Worm (Caenorhabditis elegans) whole organism, young adult: ENCODE results near the gene nhr-45.
A peak's percentile ranks its signal among the peaks of the same experiment; 100 is the strongest.

Source experiments
- B0035.1 ChIP-seq: sonication (generic microtip); optimal IDR thresholded peaks from 2 replicates; lab custom pipeline; 2016; ENCODE audit warnings: missing genetic modification characterization, mild to moderate bottlenecking, missing compliant biosample characterization, missing genotype, missing genetic modification reagents
- C17E4.6 ChIP-seq: fragments of 200-800 bp; sonication (Bioruptor generic); IDR thresholded peaks from 2 replicates; pipeline ENCODE4 v1.3.6; 2022; ENCODE audit warnings: missing genetic modification reagents, missing genetic modification characterization, missing compliant biosample characterization
- F22D6.2 ChIP-seq: sonication (generic microtip); optimal IDR thresholded peaks from 2 replicates; lab custom pipeline; 2016; ENCODE audit warnings: mild to moderate bottlenecking, missing genetic modification characterization, missing compliant biosample characterization
- F23B12.7 ChIP-seq: sonication (generic microtip); optimal IDR thresholded peaks from 2 replicates; lab custom pipeline; 2017; ENCODE audit warnings: missing genetic modification characterization, mild to moderate bottlenecking, missing compliant biosample characterization, antibody characterized with exemption, moderate library complexity; ENCODE audit not compliant: insufficient read depth
- F33H1.4 ChIP-seq: fragments of 200-800 bp; sonication (Bioruptor generic); IDR thresholded peaks from 2 replicates; pipeline ENCODE4 v1.3.6; 2022; ENCODE audit warnings: missing genetic modification reagents, missing genetic modification characterization, missing compliant biosample characterization
- F39B2.1 ChIP-seq: fragments of 200-800 bp; sonication (Bioruptor generic); IDR thresholded peaks from 2 replicates; pipeline ENCODE4 v1.3.6; 2022; ENCODE audit warnings: missing genetic modification reagents, missing genetic modification characterization, missing compliant biosample characterization
- F55B11.4 ChIP-seq: sonication (generic microtip); optimal IDR thresholded peaks from 2 replicates; lab custom pipeline; 2016; ENCODE audit warnings: missing compliant biosample characterization, missing genetic modification characterization, borderline replicate concordance; ENCODE audit not compliant: insufficient read depth
- F57A8.1 ChIP-seq: fragments of 200-800 bp; sonication (Bioruptor generic); optimal IDR thresholded peaks from 2 replicates; lab custom pipeline; 2018; ENCODE audit warnings: mild to moderate bottlenecking, missing genetic modification characterization, moderate library complexity, missing compliant biosample characterization
- T07F8.4 ChIP-seq: sonication (generic microtip); optimal IDR thresholded peaks from 2 replicates; lab custom pipeline; 2016; ENCODE audit warnings: mild to moderate bottlenecking, missing genetic modification characterization, moderate library complexity, missing compliant biosample characterization
- T26A5.8 ChIP-seq: sonication (generic microtip); optimal IDR thresholded peaks from 2 replicates; lab custom pipeline; 2016; ENCODE audit warnings: missing genetic modification characterization, missing compliant biosample characterization
- Y53G8AR.9 ChIP-seq: fragments of 200-800 bp; sonication (Bioruptor generic); conservative IDR thresholded peaks from 2 replicates; pipeline ENCODE4 v1.3.6; 2022; ENCODE audit warnings: missing genetic modification reagents, missing genetic modification characterization, missing compliant biosample characterization
- Y56A3A.18 ChIP-seq: fragments of 200-800 bp; sonication (Bioruptor generic); IDR thresholded peaks from 2 replicates; pipeline ENCODE4 v1.3.6; 2022; ENCODE audit warnings: missing genetic modification reagents, missing genetic modification characterization, missing compliant biosample characterization
- Y67H2A.10 ChIP-seq: fragments of 200-800 bp; sonication (Bioruptor generic); conservative IDR thresholded peaks from 2 replicates; pipeline ENCODE4 v1.3.6; 2022; ENCODE audit warnings: missing genetic modification reagents, missing genetic modification characterization, missing compliant biosample characterization
- Y79H2A.3 ChIP-seq: fragments of 200-800 bp; sonication (Bioruptor generic); conservative IDR thresholded peaks from 2 replicates; pipeline ENCODE4 v1.3.6; 2022; ENCODE audit warnings: missing genetic modification reagents, missing genetic modification characterization, missing compliant biosample characterization
- Y95B8A.8 ChIP-seq: fragments of 200-800 bp; sonication (Bioruptor generic); IDR thresholded peaks from 2 replicates; pipeline ENCODE4 v1.3.6; 2022; ENCODE audit warnings: missing genetic modification reagents, missing genetic modification characterization, missing compliant biosample characterization
- akir-1 ChIP-seq: fragments of 200-800 bp; sonication (Bioruptor generic); optimal IDR thresholded peaks from 2 replicates; lab custom pipeline; 2018; ENCODE audit warnings: mild to moderate bottlenecking, missing genetic modification characterization, moderate library complexity, missing compliant biosample characterization
- cebp-1 ChIP-seq, 2 experiments: fragments of 200-800 bp in 1 of 2; sonication (Bioruptor generic) in 1 of 2; sonication (generic microtip) in 1 of 2; IDR thresholded peaks in 1 of 2; optimal IDR thresholded peaks in 1 of 2; 2 replicates each; pipeline versions ENCODE4 v1.3.6 to Lab custom; 2017 to 2022; ENCODE audit warnings: missing compliant biosample characterization in 2 of 2, missing genetic modification characterization in 2 of 2, mild to moderate bottlenecking in 1 of 2, missing genetic modification reagents in 1 of 2, moderate library complexity in 1 of 2
- ceh-27 ChIP-seq: fragments of 200-800 bp; sonication (Bioruptor generic); optimal IDR thresholded peaks from 2 replicates; lab custom pipeline; 2018; ENCODE audit warnings: mild to moderate bottlenecking, missing genetic modification characterization, moderate library complexity, missing compliant biosample characterization
- ceh-91 ChIP-seq: fragments of 200-800 bp; sonication (Bioruptor generic); IDR thresholded peaks from 2 replicates; pipeline ENCODE4 v1.3.6; 2022; ENCODE audit warnings: missing genetic modification reagents, missing genetic modification characterization, missing compliant biosample characterization
- chd-7 ChIP-seq: sonication (generic microtip); optimal IDR thresholded peaks from 2 replicates; lab custom pipeline; 2016; ENCODE audit warnings: mild to moderate bottlenecking, missing genetic modification characterization, moderate library complexity, missing compliant biosample characterization
- dpl-1 ChIP-seq: fragments of 150-350 bp; optimal IDR thresholded peaks from 2 replicates; lab custom pipeline; 2014; ENCODE audit warnings: missing biosample characterization, missing genetic modification reagents, missing genetic modification characterization
- egl-18 ChIP-seq: fragments of 200-800 bp; sonication (Bioruptor generic); IDR thresholded peaks from 2 replicates; pipeline ENCODE4 v1.3.6; 2022; ENCODE audit warnings: missing genetic modification reagents, missing genetic modification characterization, missing compliant biosample characterization
- ekl-4 ChIP-seq: fragments of 200-800 bp; sonication (Bioruptor generic); IDR thresholded peaks from 2 replicates; pipeline ENCODE4 v1.3.6; 2022; ENCODE audit warnings: missing genetic modification reagents, missing genetic modification characterization, missing compliant biosample characterization
- hlh-12 ChIP-seq: sonication (generic microtip); optimal IDR thresholded peaks from 2 replicates; lab custom pipeline; 2016; ENCODE audit warnings: missing genetic modification characterization, missing compliant biosample characterization
- hmg-1.2 ChIP-seq: fragments of 200-800 bp; sonication (Bioruptor generic); IDR thresholded peaks from 2 replicates; pipeline ENCODE4 v1.3.6; 2022; ENCODE audit warnings: missing genetic modification reagents, missing genetic modification characterization, missing compliant biosample characterization
- hrde-1 ChIP-seq: sonication (generic microtip); optimal IDR thresholded peaks from 2 replicates; lab custom pipeline; 2016; ENCODE audit warnings: missing genetic modification characterization, mild to moderate bottlenecking, missing compliant biosample characterization, moderate library complexity, missing genotype, missing genetic modification reagents, borderline replicate concordance
- lir-1 ChIP-seq: fragments of 200-800 bp; sonication (Bioruptor generic); conservative IDR thresholded peaks from 2 replicates; pipeline ENCODE4 v1.3.6; 2022; ENCODE audit warnings: missing genetic modification reagents, missing genetic modification characterization, missing compliant biosample characterization
- madf-10 ChIP-seq: sonication (generic microtip); optimal IDR thresholded peaks from 2 replicates; lab custom pipeline; 2016; ENCODE audit warnings: mild to moderate bottlenecking, missing genetic modification characterization, missing compliant biosample characterization
- madf-6 ChIP-seq: fragments of 200-800 bp; sonication (Bioruptor generic); IDR thresholded peaks from 2 replicates; pipeline ENCODE4 v1.3.6; 2022; ENCODE audit warnings: missing genetic modification reagents, missing genetic modification characterization, missing compliant biosample characterization
- mcd-1 ChIP-seq: fragments of 200-800 bp; sonication (Bioruptor generic); IDR thresholded peaks from 2 replicates; pipeline ENCODE4 v1.3.6; 2022; ENCODE audit warnings: missing genetic modification reagents, missing genetic modification characterization, missing compliant biosample characterization
- nhr-120 ChIP-seq: fragments of 200-800 bp; sonication (Bioruptor generic); IDR thresholded peaks from 2 replicates; pipeline ENCODE4 v1.3.6; 2022; ENCODE audit warnings: missing genetic modification characterization, missing compliant biosample characterization
- rcor-1 ChIP-seq: fragments of 200-800 bp; sonication (Bioruptor generic); IDR thresholded peaks from 2 replicates; pipeline ENCODE4 v1.3.6; 2022; ENCODE audit warnings: missing genetic modification reagents, missing genetic modification characterization, missing compliant biosample characterization
- snpc-1.1 ChIP-seq: sonication (generic microtip); optimal IDR thresholded peaks from 2 replicates; lab custom pipeline; 2017; ENCODE audit warnings: missing genetic modification characterization, mild to moderate bottlenecking, missing compliant biosample characterization, antibody characterized with exemption, moderate library complexity, missing genotype, missing genetic modification reagents; ENCODE audit not compliant: insufficient read depth
- snpc-3.4 ChIP-seq: sonication (generic microtip); optimal IDR thresholded peaks from 2 replicates; lab custom pipeline; 2017; ENCODE audit warnings: missing genetic modification characterization, mild to moderate bottlenecking, missing compliant biosample characterization, antibody characterized with exemption, moderate library complexity, missing genotype, missing genetic modification reagents
- somi-1 ChIP-seq: fragments of 200-800 bp; sonication (Bioruptor generic); optimal IDR thresholded peaks from 2 replicates; lab custom pipeline; 2018; ENCODE audit warnings: mild to moderate bottlenecking, missing genetic modification characterization, missing compliant biosample characterization
- sptf-2 ChIP-seq: fragments of 200-800 bp; sonication (Bioruptor generic); optimal IDR thresholded peaks from 2 replicates; lab custom pipeline; 2018; ENCODE audit warnings: mild to moderate bottlenecking, missing genetic modification characterization, missing compliant biosample characterization
- unc-130 ChIP-seq: sonication (generic microtip); optimal IDR thresholded peaks from 2 replicates; lab custom pipeline; 2016; ENCODE audit warnings: missing genetic modification reagents, missing genetic modification characterization, missing compliant biosample characterization
- unc-62 ChIP-seq: fragments of 150-350 bp; optimal IDR thresholded peaks from 2 replicates; lab custom pipeline; 2014; ENCODE audit warnings: missing biosample characterization, missing genetic modification reagents, missing genetic modification characterization
- zfh-2 ChIP-seq: fragments of 200-800 bp; sonication (Bioruptor generic); conservative IDR thresholded peaks from 2 replicates; pipeline ENCODE4 v1.3.6; 2022; ENCODE audit warnings: missing genetic modification reagents, missing genetic modification characterization, missing compliant biosample characterization
- ztf-28 ChIP-seq: fragments of 200-800 bp; sonication (Bioruptor generic); IDR thresholded peaks from 2 replicates; pipeline ENCODE4 v1.3.6; 2022; ENCODE audit warnings: missing genetic modification reagents, missing genetic modification characterization, missing compliant biosample characterization
- ztf-6 ChIP-seq: fragments of 200-800 bp; sonication (Bioruptor generic); IDR thresholded peaks from 2 replicates; pipeline ENCODE4 v1.3.6; 2022; ENCODE audit warnings: missing genetic modification reagents, missing genetic modification characterization, missing compliant biosample characterization

The nhr-45 gene

ce11 chrX:4623707-4624106 lies 36.4 kb downstream of the nhr-45 start:
- TF ChIP-seq akir-1 (GFP tag; lab: Kevin White, UChicago) (no peak), Y67H2A.10 (GFP tag; lab: Robert Waterston, UW) (no peak), T07F8.4 (no peak), egl-18 (no peak), ztf-6 (GFP tag; lab: Robert Waterston, UW) (no peak), madf-6 (GFP tag; lab: Robert Waterston, UW) (no peak), Y56A3A.18 (GFP tag; lab: Robert Waterston, UW) (no peak), snpc-3.4 (no peak), Y53G8AR.9 (no peak)

ce11 chrX:4622024-4622423 lies 38.1 kb downstream of the nhr-45 start, which contains the start of gene C46C11.3:
C46C11.3 (plus strand) TSS chrX:4622324.
- TF ChIP-seq sptf-2 (GFP tag; lab: Kevin White, UChicago) (no peak), F33H1.4 (GFP tag; lab: Robert Waterston, UW) (no peak), F57A8.1 (GFP tag; lab: Kevin White, UChicago) (no peak), T26A5.8 (tag; lab: Kevin White, UChicago) (no peak), snpc-3.4 (no peak), somi-1 (GFP tag; lab: Kevin White, UChicago) (no peak), C17E4.6 (GFP tag; lab: Robert Waterston, UW) (no peak), snpc-1.1 (tag; lab: Kevin White, UChicago) (no peak), hmg-1.2 (GFP tag; lab: Robert Waterston, UW) (no peak), F55B11.4 (no peak), F39B2.1 (GFP tag; lab: Robert Waterston, UW) (no peak), cebp-1 (GFP tag; IDR thresholded peaks at IDR 0.05; lab: Robert Waterston, UW) (no peak), cebp-1 (tag; optimal IDR thresholded peaks at IDR 0.05; lab: Kevin White, UChicago) (no peak), B0035.1 (no peak), Y79H2A.3 (GFP tag; lab: Robert Waterston, UW) (no peak), nhr-120 (no peak), lir-1 (no peak), Y95B8A.8 (no peak)

- TF ChIP-seq Y53G8AR.9, result no peak
- TF ChIP-seq madf-10 (tag; lab: Kevin White, UChicago), result no peak
- no peak for TF ChIP-seq F55B11.4
- peak; percentile 67 for TF ChIP-seq zfh-2 (GFP tag; lab: Robert Waterston, UW)
Observed at ce11 chrX:4620019-4620418, 40.1 kb downstream of the nhr-45 start.

ce11 chrX:4619582-4619981 lies 40.5 kb downstream of the nhr-45 start, which contains the start of gene pqn-65:
pqn-65 (minus strand) TSS chrX:4619635.
- no peak for TF ChIP-seq hrde-1 (tag; lab: Kevin White, UChicago)
- peak; percentile 45; the same call in 1 of the 2 replicates for TF ChIP-seq mcd-1 (GFP tag; lab: Robert Waterston, UW)
- TF ChIP-seq cebp-1 (GFP tag; IDR thresholded peaks at IDR 0.05; lab: Robert Waterston, UW), result peak; percentile 85
- TF ChIP-seq cebp-1 (tag; optimal IDR thresholded peaks at IDR 0.05; lab: Kevin White, UChicago), result peak; percentile 93
- TF ChIP-seq, all 124 proteins: peak for 2

ce11 chrX:4616832-4617231 lies 43.3 kb downstream of the nhr-45 start:
- TF ChIP-seq hrde-1 (tag; lab: Kevin White, UChicago) (no peak), F23B12.7 (tag; lab: Kevin White, UChicago) (no peak), ceh-27 (GFP tag; lab: Kevin White, UChicago) (peak; percentile 27), ekl-4 (GFP tag; lab: Robert Waterston, UW) (no peak), ztf-28 (GFP tag; lab: Robert Waterston, UW) (no peak), dpl-1 (GFP tag; lab: Kevin White, UChicago) (no peak), ceh-91 (GFP tag; lab: Robert Waterston, UW) (no peak), snpc-3.4 (no peak), unc-62 (GFP tag; lab: Kevin White, UChicago) (no peak), rcor-1 (GFP tag; lab: Robert Waterston, UW) (no peak), chd-7 (tag; lab: Kevin White, UChicago) (no peak), T07F8.4 (no peak), hlh-12 (tag; lab: Kevin White, UChicago) (no peak), F22D6.2 (tag; lab: Kevin White, UChicago) (no peak), unc-130 (GFP tag; lab: Kevin White, UChicago) (no peak)
